Fruit fly (Drosophila melanogaster) whole organism, embryonic: Measurements from ENCODE around the gene neur.

Source experiments
- Aef1 ChIP-seq: fragments of 200-800 bp; sonication (Bioruptor generic); IDR thresholded peaks from 3 replicates; pipeline ENCODE4 v1.3.6; 2022; ENCODE audit warnings: missing biosample characterization, missing genetic modification characterization
- Blimp-1 ChIP-seq: fragments of 200-800 bp; sonication (Bioruptor generic); optimal IDR thresholded peaks from 3 replicates; lab custom pipeline; 2018; ENCODE audit warnings: missing biosample characterization, missing genetic modification characterization, mild to moderate bottlenecking, moderate library complexity, missing genetic modification reagents
- CG1024 ChIP-seq: fragments of 200-800 bp; sonication (Bioruptor generic); IDR thresholded peaks from 2 replicates; pipeline ENCODE4 v1.3.6; 2022; ENCODE audit warnings: missing biosample characterization, missing genetic modification characterization
- CG10321 ChIP-seq: fragments of 200-800 bp; sonication (Bioruptor generic); IDR thresholded peaks from 2 replicates; pipeline ENCODE4 v1.3.6; 2022; ENCODE audit warnings: missing biosample characterization, missing genetic modification characterization
- CG12104 ChIP-seq: fragments of 200-800 bp; sonication (Bioruptor generic); optimal IDR thresholded peaks from 3 replicates; lab custom pipeline; 2016; ENCODE audit warnings: missing biosample characterization, missing genetic modification characterization
- CG12155 ChIP-seq: fragments of 200-800 bp; sonication (Bioruptor generic); optimal IDR thresholded peaks from 3 replicates; lab custom pipeline; 2016; ENCODE audit warnings: missing biosample characterization, missing genetic modification characterization
- CG12219 ChIP-seq: fragments of 200-800 bp; sonication (Bioruptor generic); optimal IDR thresholded peaks from 3 replicates; lab custom pipeline; 2018; ENCODE audit warnings: missing biosample characterization, mild to moderate bottlenecking, missing genetic modification characterization
- CG13624 ChIP-seq: fragments of 200-800 bp; sonication (Bioruptor generic); optimal IDR thresholded peaks from 2 replicates; lab custom pipeline; 2016; ENCODE audit warnings: missing biosample characterization, missing genetic modification characterization
- CG14667 ChIP-seq: fragments of 200-800 bp; sonication (Bioruptor generic); IDR thresholded peaks from 2 replicates; pipeline ENCODE4 v1.3.6; 2022; ENCODE audit warnings: missing biosample characterization, missing genetic modification characterization
- CG2202 ChIP-seq: fragments of 200-800 bp; sonication (Bioruptor generic); optimal IDR thresholded peaks from 2 replicates; lab custom pipeline; 2018; ENCODE audit warnings: missing biosample characterization, mild to moderate bottlenecking, missing genetic modification characterization
- CG2875 ChIP-seq: fragments of 200-800 bp; sonication (Bioruptor generic); optimal IDR thresholded peaks from 2 replicates; lab custom pipeline; 2017; ENCODE audit warnings: missing biosample characterization, mild to moderate bottlenecking, missing genetic modification characterization, missing genetic modification reagents
- CG30020 ChIP-seq: fragments of 200-800 bp; optimal IDR thresholded peaks from 2 replicates; lab custom pipeline; 2019; ENCODE audit warnings: missing biosample characterization, mild to moderate bottlenecking, missing genetic modification characterization, moderate library complexity
- CG31441 ChIP-seq: fragments of 200-800 bp; sonication (Bioruptor generic); IDR thresholded peaks from 2 replicates; pipeline ENCODE4 v1.3.6; 2022; ENCODE audit warnings: missing biosample characterization, missing genetic modification characterization
- CG32767 ChIP-seq: fragments of 200-800 bp; sonication (Bioruptor generic); IDR thresholded peaks from 2 replicates; pipeline ENCODE4 v1.3.6; 2022; ENCODE audit warnings: missing biosample characterization, missing genetic modification characterization
- CG34422 ChIP-seq: fragments of 200-800 bp; sonication (Bioruptor generic); IDR thresholded peaks from 3 replicates; pipeline ENCODE4 v1.3.6; 2022; ENCODE audit warnings: missing biosample characterization, missing genetic modification characterization
- CG3847 ChIP-seq: fragments of 200-800 bp; sonication (Bioruptor generic); IDR thresholded peaks from 2 replicates; pipeline ENCODE4 v1.3.6; 2022; ENCODE audit warnings: missing biosample characterization, missing genetic modification characterization
- CG4360 ChIP-seq: fragments of 200-800 bp; sonication (Bioruptor generic); IDR thresholded peaks from 2 replicates; pipeline ENCODE4 v1.3.6; 2022; ENCODE audit warnings: missing biosample characterization, missing genetic modification characterization
- CG43689 ChIP-seq: fragments of 200-800 bp; sonication (Bioruptor generic); IDR thresholded peaks from 2 replicates; pipeline ENCODE4 v1.3.6; 2022; ENCODE audit warnings: missing biosample characterization, missing genetic modification characterization
- CG7745 ChIP-seq: fragments of 200-800 bp; sonication (Bioruptor generic); optimal IDR thresholded peaks from 2 replicates; lab custom pipeline; 2018; ENCODE audit warnings: missing biosample characterization, mild to moderate bottlenecking, missing genetic modification characterization, moderate library complexity
- Dip3 ChIP-seq: fragments of 200-800 bp; sonication (Bioruptor generic); optimal IDR thresholded peaks from 3 replicates; lab custom pipeline; 2016; ENCODE audit warnings: missing biosample characterization, missing genetic modification characterization
- Ets65A ChIP-seq: fragments of 200-800 bp; sonication (Bioruptor generic); peaks from one replicate; lab custom pipeline; 2016; ENCODE audit warnings: missing biosample characterization, missing genetic modification characterization
- Ets97D ChIP-seq: fragments of 200-800 bp; sonication (Bioruptor generic); optimal IDR thresholded peaks from 3 replicates; lab custom pipeline; 2016; ENCODE audit warnings: missing biosample characterization, missing genetic modification characterization
- Gug ChIP-seq: fragments of 200-800 bp; sonication (Bioruptor generic); IDR thresholded peaks from 4 replicates; pipeline ENCODE4 v1.3.6; 2022; ENCODE audit warnings: missing biosample characterization, missing genetic modification characterization
- H15 ChIP-seq: fragments of 200-800 bp; sonication (Bioruptor generic); IDR thresholded peaks from 3 replicates; pipeline ENCODE4 v1.3.6; 2022; ENCODE audit warnings: missing biosample characterization, missing genetic modification characterization
- HLH4C ChIP-seq: fragments of 200-800 bp; sonication (Bioruptor generic); IDR thresholded peaks from 3 replicates; pipeline ENCODE4 v1.3.6; 2022; ENCODE audit warnings: missing biosample characterization, missing genetic modification characterization; ENCODE audit not compliant: partially characterized antibody
- HmgD ChIP-seq: fragments of 200-800 bp; sonication (Bioruptor generic); optimal IDR thresholded peaks from 3 replicates; lab custom pipeline; 2016; ENCODE audit warnings: missing biosample characterization, missing genetic modification characterization
- Myb ChIP-seq: fragments of 200-800 bp; sonication (Bioruptor generic); optimal IDR thresholded peaks from 2 replicates; lab custom pipeline; 2016; ENCODE audit warnings: missing biosample characterization, missing genetic modification characterization
- Neu2 ChIP-seq: fragments of 200-800 bp; sonication (Bioruptor generic); optimal IDR thresholded peaks from 3 replicates; lab custom pipeline; 2016; ENCODE audit warnings: missing biosample characterization, missing genetic modification characterization, borderline replicate concordance
- Sox102F ChIP-seq: fragments of 200-800 bp; sonication (Bioruptor generic); optimal IDR thresholded peaks from 2 replicates; lab custom pipeline; 2018; ENCODE audit warnings: missing biosample characterization, mild to moderate bottlenecking, missing genetic modification characterization, moderate library complexity
- Spps ChIP-seq: fragments of 200-800 bp; sonication (Bioruptor generic); optimal IDR thresholded peaks from 2 replicates; lab custom pipeline; 2018; ENCODE audit warnings: missing biosample characterization, mild to moderate bottlenecking, missing genetic modification characterization
- br ChIP-seq: fragments of >200 bp; optimal IDR thresholded peaks from 2 replicates; lab custom pipeline; 2017
- cato ChIP-seq: fragments of 200-800 bp; sonication (Bioruptor generic); optimal IDR thresholded peaks from 2 replicates; lab custom pipeline; 2016; ENCODE audit warnings: missing biosample characterization, missing genetic modification characterization, borderline replicate concordance
- croc ChIP-seq: fragments of 200-800 bp; sonication (Bioruptor generic); conservative IDR thresholded peaks from 3 replicates; pipeline ENCODE4 v1.3.6; 2022; ENCODE audit warnings: missing biosample characterization, missing genetic modification characterization
- crol ChIP-seq: fragments of 200-800 bp; sonication (Bioruptor generic); IDR thresholded peaks from 2 replicates; pipeline ENCODE4 v1.3.6; 2022; ENCODE audit warnings: missing biosample characterization, missing genetic modification characterization
- dmrt99B ChIP-seq: fragments of 200-800 bp; sonication (Bioruptor generic); optimal IDR thresholded peaks from 2 replicates; lab custom pipeline; 2018; ENCODE audit warnings: missing biosample characterization, mild to moderate bottlenecking, missing genetic modification characterization, moderate library complexity
- fd102C ChIP-seq: fragments of 200-800 bp; sonication (Bioruptor generic); optimal IDR thresholded peaks from 2 replicates; lab custom pipeline; 2018; ENCODE audit warnings: missing biosample characterization, mild to moderate bottlenecking, missing genetic modification characterization, moderate library complexity
- fd64A ChIP-seq: fragments of 200-800 bp; sonication (Bioruptor generic); optimal IDR thresholded peaks from 3 replicates; lab custom pipeline; 2018; ENCODE audit warnings: missing biosample characterization, mild to moderate bottlenecking, missing genetic modification characterization
- gsb ChIP-seq: fragments of 200-800 bp; sonication (Bioruptor generic); IDR thresholded peaks from 2 replicates; pipeline ENCODE4 v1.3.6; 2022; ENCODE audit warnings: missing biosample characterization, missing genetic modification characterization
- jigr1 ChIP-seq: fragments of 200-800 bp; sonication (Bioruptor generic); IDR thresholded peaks from 3 replicates; pipeline ENCODE4 v1.3.6; 2022; ENCODE audit warnings: missing biosample characterization, missing genetic modification characterization
- knrl ChIP-seq: fragments of 200-800 bp; sonication (Bioruptor generic); IDR thresholded peaks from 3 replicates; pipeline ENCODE4 v1.3.6; 2022; ENCODE audit warnings: missing biosample characterization, missing genetic modification characterization; ENCODE audit not compliant: partially characterized antibody
- lmd ChIP-seq: fragments of 200-800 bp; sonication (Bioruptor generic); IDR thresholded peaks from 2 replicates; pipeline ENCODE4 v1.3.6; 2022; ENCODE audit warnings: missing biosample characterization, missing genetic modification characterization
- nerfin-2 ChIP-seq: fragments of 200-800 bp; sonication (Bioruptor generic); IDR thresholded peaks from 2 replicates; pipeline ENCODE4 v1.3.6; 2022; ENCODE audit warnings: missing biosample characterization, missing genetic modification characterization; ENCODE audit not compliant: partially characterized antibody
- nmo ChIP-seq: fragments of 200-800 bp; sonication (Bioruptor generic); optimal IDR thresholded peaks from 2 replicates; lab custom pipeline; 2018; ENCODE audit warnings: missing biosample characterization, mild to moderate bottlenecking, missing genetic modification characterization, moderate library complexity
- pan ChIP-seq, 4 experiments: fragments of >200 bp in 3 of 4; fragments of 200-800 bp in 1 of 4; sonication (Bioruptor generic) in 1 of 4; optimal IDR thresholded peaks in 3 of 4; IDR thresholded peaks in 1 of 4; 2 replicates each; pipeline versions ENCODE4 v1.3.6 to Lab custom; 2017 to 2022; ENCODE audit warnings: missing biosample characterization in 2 of 4, missing genetic modification characterization in 2 of 4, mixed read lengths in 1 of 4
- prd ChIP-seq, 3 experiments: fragments of >200 bp in 2 of 3; fragments of 200-800 bp in 1 of 3; sonication (Bioruptor generic) in 1 of 3; optimal IDR thresholded peaks in 2 of 3; IDR thresholded peaks in 1 of 3; 2 replicates in 2 of 3; 3 replicates in 1 of 3; pipeline versions ENCODE4 v1.3.6 to Lab custom; 2017 to 2022; ENCODE audit warnings: missing biosample characterization in 1 of 3, missing genetic modification characterization in 1 of 3
- ranshi ChIP-seq: fragments of 200-800 bp; sonication (Bioruptor generic); IDR thresholded peaks from 2 replicates; pipeline ENCODE4 v1.3.6; 2022; ENCODE audit warnings: missing biosample characterization, missing genetic modification characterization
- run ChIP-seq: fragments of 200-800 bp; sonication (Bioruptor generic); optimal IDR thresholded peaks from 3 replicates; lab custom pipeline; 2018; ENCODE audit warnings: missing biosample characterization, mild to moderate bottlenecking, missing genetic modification characterization
- sima ChIP-seq: fragments of 200-800 bp; sonication (Bioruptor generic); optimal IDR thresholded peaks from 2 replicates; lab custom pipeline; 2016; ENCODE audit warnings: missing biosample characterization, missing genetic modification characterization
- slp2 ChIP-seq: fragments of 200-800 bp; sonication (Bioruptor generic); optimal IDR thresholded peaks from 2 replicates; lab custom pipeline; 2016; ENCODE audit warnings: missing biosample characterization, missing genetic modification characterization
- sob ChIP-seq: fragments of 200-800 bp; sonication (Bioruptor generic); IDR thresholded peaks from 2 replicates; pipeline ENCODE4 v1.3.6; 2022; ENCODE audit warnings: missing biosample characterization, missing genetic modification characterization

neur gene

DNA sequence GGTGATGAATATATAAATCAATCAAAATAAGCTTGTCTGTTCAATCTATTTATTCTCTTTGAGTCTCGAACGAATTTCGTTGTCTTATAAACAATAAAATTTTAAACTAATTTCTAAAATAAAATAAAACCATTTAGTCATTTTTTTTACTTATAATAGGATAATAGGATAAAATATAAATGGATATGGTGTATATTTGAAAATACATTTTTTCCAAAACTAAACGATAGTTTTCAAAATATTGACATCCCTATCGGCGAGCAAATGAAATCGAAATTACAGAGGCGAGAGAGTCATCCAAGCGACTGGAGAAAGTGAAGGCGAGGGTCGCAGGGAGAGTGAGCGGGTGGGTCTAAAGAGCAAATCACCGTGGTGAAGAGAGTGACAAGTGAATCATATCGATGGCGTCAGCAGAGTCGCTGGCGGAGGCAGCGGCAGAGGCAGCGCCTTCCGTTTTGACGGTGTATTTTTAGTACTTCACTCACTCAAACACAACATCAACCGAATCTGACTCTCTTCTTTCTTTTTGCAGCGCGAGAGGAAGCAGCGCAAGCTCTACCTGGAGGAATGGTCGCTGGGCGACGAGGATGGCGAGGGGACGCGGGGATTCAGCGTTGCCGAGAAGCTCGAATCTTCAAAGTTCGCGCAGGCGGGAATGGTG is 18.3 kb upstream of the neur start (continued):
- no peak for TF ChIP-seq CG32767 (GFP tag; lab: Robert Waterston, UW)
- TF ChIP-seq pan (optimal IDR thresholded peaks at IDR 0.05; lab: Kevin White, UChicago): no peak
- TF ChIP-seq pan (GFP tag; optimal IDR thresholded peaks at IDR 0.05 in 1 of 2, IDR thresholded peaks at IDR 0.05 in 1 of 2): no peak
- TF ChIP-seq cato: peak; percentile 86
- TF ChIP-seq CG43689: no peak
- TF ChIP-seq br (lab: Kevin White, UChicago): no peak
- TF ChIP-seq CG31441 (GFP tag; lab: Robert Waterston, UW): no peak
- TF ChIP-seq CG12219 (GFP tag; lab: Kevin White, UChicago): peak; percentile 91
- no peak for TF ChIP-seq H15
- TF ChIP-seq CG13624: peak; percentile 7
- peak; percentile 97 for TF ChIP-seq CG2202 (tag; lab: Kevin White, UChicago)
- TF ChIP-seq Spps (tag; lab: Kevin White, UChicago): peak; percentile 99
- TF ChIP-seq jigr1 (GFP tag; lab: Robert Waterston, UW): no peak
- TF ChIP-seq Neu2 (GFP tag; lab: Kevin White, UChicago): no peak
- no peak for TF ChIP-seq HLH4C (GFP tag; lab: Robert Waterston, UW)
- TF ChIP-seq croc (GFP tag; lab: Robert Waterston, UW): peak; percentile 90
- peak; percentile 99 for TF ChIP-seq CG12104 (GFP tag; lab: Kevin White, UChicago)
- no peak for TF ChIP-seq CG34422 (GFP tag; lab: Robert Waterston, UW)
- peak; percentile 99 for TF ChIP-seq Sox102F (GFP tag; lab: Kevin White, UChicago)
- TF ChIP-seq sima (GFP tag; lab: Kevin White, UChicago): no peak
- no peak for TF ChIP-seq ranshi (GFP tag; lab: Robert Waterston, UW)
- TF ChIP-seq Aef1 (GFP tag; lab: Robert Waterston, UW): no peak
- TF ChIP-seq CG10321 (GFP tag; lab: Robert Waterston, UW): no peak
- TF ChIP-seq slp2 (GFP tag; lab: Kevin White, UChicago): peak; percentile 44
- TF ChIP-seq lmd (GFP tag; lab: Robert Waterston, UW): no peak
- TF ChIP-seq nerfin-2: no peak
- TF ChIP-seq nmo (GFP tag; lab: Kevin White, UChicago): peak; percentile 99
- TF ChIP-seq crol: no peak
- peak; percentile 94 for TF ChIP-seq CG2875 (GFP tag; lab: Kevin White, UChicago)
- no peak for TF ChIP-seq HmgD (GFP tag; lab: Kevin White, UChicago)
- peak; percentile 94 for TF ChIP-seq CG12155 (GFP tag; lab: Kevin White, UChicago)
- no peak for TF ChIP-seq prd (optimal IDR thresholded peaks at IDR 0.05; lab: Kevin White, UChicago)
- TF ChIP-seq prd (GFP tag; IDR thresholded peaks at IDR 0.05; lab: Robert Waterston, UW): no peak
- TF ChIP-seq fd64A (GFP tag; lab: Kevin White, UChicago): peak; percentile 67
- peak; percentile 91 for TF ChIP-seq CG30020 (tag; lab: Kevin White, UChicago)
- peak; percentile 83 for TF ChIP-seq fd102C (GFP tag; lab: Kevin White, UChicago)
- TF ChIP-seq knrl: no peak
- no peak for TF ChIP-seq sob (GFP tag; lab: Robert Waterston, UW)
- TF ChIP-seq CG3847: no peak
- TF ChIP-seq Ets97D (GFP tag; lab: Kevin White, UChicago): no peak
- TF ChIP-seq Blimp-1: peak; percentile 100
- no peak for TF ChIP-seq CG1024 (GFP tag; lab: Robert Waterston, UW)
- TF ChIP-seq Gug: peak; percentile 70
- TF ChIP-seq Ets65A: peak; percentile 95
- TF ChIP-seq dmrt99B (tag; lab: Kevin White, UChicago): peak; percentile 98
- no peak for TF ChIP-seq CG14667 (GFP tag; lab: Robert Waterston, UW)
- TF ChIP-seq CG7745: peak; percentile 92
- TF ChIP-seq run: peak; percentile 98
- TF ChIP-seq CG4360 (GFP tag; lab: Robert Waterston, UW): no peak
- TF ChIP-seq Myb (GFP tag; lab: Kevin White, UChicago): peak; percentile 47
- peak; percentile 58 for TF ChIP-seq Dip3 (GFP tag; lab: Kevin White, UChicago)
- TF ChIP-seq gsb (GFP tag; lab: Robert Waterston, UW): no peak
